Fruit fly (Drosophila melanogaster): ENCODE results near the gene Ugt304A1.
A peak's percentile ranks its signal among the peaks of the same experiment; 100 is the strongest.

Ugt304A1 gene

dm6 chr3R:11221437-11222230 lies 46.4 kb upstream of the Ugt304A1 start, which contains the start of the genes CG6693 and RpL3 (continued):
- no peak for TF ChIP-seq h (optimal IDR thresholded peaks at IDR 0.05)
- peak; percentile 88 for TF ChIP-seq dm (GFP tag; optimal IDR thresholded peaks at IDR 0.05)
- peak; percentile 78; the same call in 2 of the 3 replicates for TF ChIP-seq so (GFP tag; IDR thresholded peaks at IDR 0.05)
- no peak; the same call in 1 of the 2 replicates for TF ChIP-seq lmd (GFP tag; IDR thresholded peaks at IDR 0.05)
- TF ChIP-seq ac (GFP tag; optimal IDR thresholded peaks at IDR 0.05), result peak; percentile 66
- TF ChIP-seq lola (GFP tag; optimal IDR thresholded peaks at IDR 0.05), result no peak
- TF ChIP-seq CG14441 (GFP tag; IDR thresholded peaks at IDR 0.05), result no peak
- TF ChIP-seq chinmo (GFP tag; IDR thresholded peaks at IDR 0.05; ENCODE audit: partially characterized antibody), result peak; percentile 82; the same call in 2 of the 4 replicates
- TF ChIP-seq wor (GFP tag; IDR thresholded peaks at IDR 0.05), result no peak
- peak; percentile 83 for TF ChIP-seq ash1 (GFP tag; optimal IDR thresholded peaks at IDR 0.05)
- TF ChIP-seq grn (GFP tag; optimal IDR thresholded peaks at IDR 0.05), result peak; percentile 65
- TF ChIP-seq usp (GFP tag; optimal IDR thresholded peaks at IDR 0.05), result no peak
- TF ChIP-seq CG4328 (GFP tag; optimal IDR thresholded peaks at IDR 0.05), result peak; percentile 84
- peak; percentile 70 for TF ChIP-seq CG2202 (tag; optimal IDR thresholded peaks at IDR 0.05)
- peak; percentile 83 for TF ChIP-seq CG12299 (tag; optimal IDR thresholded peaks at IDR 0.05)
- peak; percentile 80 for TF ChIP-seq CG16779 (GFP tag; IDR thresholded peaks at IDR 0.05)
- peak; percentile 89 for TF ChIP-seq odd (GFP tag; optimal IDR thresholded peaks at IDR 0.05)
- no peak for TF ChIP-seq jigr1 (GFP tag; IDR thresholded peaks at IDR 0.05)
- peak; percentile 58 for TF ChIP-seq CG16863 (GFP tag; optimal IDR thresholded peaks at IDR 0.05)
- TF ChIP-seq CG7271 (tag; optimal IDR thresholded peaks at IDR 0.05), result peak; percentile 82
- TF ChIP-seq CG9797 (GFP tag; optimal IDR thresholded peaks at IDR 0.05), result peak; percentile 100
- TF ChIP-seq CG43689 (GFP tag; IDR thresholded peaks at IDR 0.05), result no peak
- peak; percentile 64 for TF ChIP-seq CG15479 (GFP tag; optimal IDR thresholded peaks at IDR 0.05)
- TF ChIP-seq CG4282 (GFP tag; optimal IDR thresholded peaks at IDR 0.05), result peak; percentile 5
- TF ChIP-seq ATbp (GFP tag; optimal IDR thresholded peaks at IDR 0.05), result peak; percentile 71
- TF ChIP-seq CG10565 (GFP tag; optimal IDR thresholded peaks at IDR 0.05), result no peak
- TF ChIP-seq cwo (GFP tag; optimal IDR thresholded peaks at IDR 0.05), result peak; percentile 61
- TF ChIP-seq lilli (GFP tag; optimal IDR thresholded peaks at IDR 0.05), result peak; percentile 90
- peak; percentile 99 for TF ChIP-seq pzg (GFP tag; optimal IDR thresholded peaks at IDR 0.05)
- peak; percentile 37 for TF ChIP-seq fu2 (GFP tag; optimal IDR thresholded peaks at IDR 0.05)
- TF ChIP-seq bigmax (GFP tag; optimal IDR thresholded peaks at IDR 0.05), result peak; percentile 99
- no peak for TF ChIP-seq pan (optimal IDR thresholded peaks at IDR 0.05)
- peak in 1 of 2 experiments; percentile 73 for TF ChIP-seq pan (GFP tag; optimal IDR thresholded peaks at IDR 0.05 in 1 of 2, IDR thresholded peaks at IDR 0.05 in 1 of 2)
- peak; percentile 91 for TF ChIP-seq CG13296 (GFP tag; optimal IDR thresholded peaks at IDR 0.05)
- TF ChIP-seq CkIIα-i1 (GFP tag; IDR thresholded peaks at IDR 0.05), result peak; percentile 39; the same call in 1 of the 2 replicates
- peak; percentile 27; the same call in 1 of the 2 replicates for TF ChIP-seq CG10366 (GFP tag; IDR thresholded peaks at IDR 0.05)
- peak; percentile 68 for TF ChIP-seq dmrt99B (tag; optimal IDR thresholded peaks at IDR 0.05)
- TF ChIP-seq yki (optimal IDR thresholded peaks at IDR 0.05), result no peak
- peak; percentile 57 for TF ChIP-seq CG12236 (GFP tag; optimal IDR thresholded peaks at IDR 0.05)
- TF ChIP-seq Xbp1 (GFP tag; optimal IDR thresholded peaks at IDR 0.05), result peak; percentile 52
- TF ChIP-seq H2.0 (GFP tag; IDR thresholded peaks at IDR 0.05), result peak; percentile 47
- TF ChIP-seq psq (GFP tag; optimal IDR thresholded peaks at IDR 0.05), result no peak
- peak; percentile 60 for TF ChIP-seq zen (tag; optimal IDR thresholded peaks at IDR 0.05)
- TF ChIP-seq sr (GFP tag; IDR thresholded peaks at IDR 0.05), result peak; percentile 67; the same call in 2 of the 3 replicates
- TF ChIP-seq Rfx (GFP tag; IDR thresholded peaks at IDR 0.05), result peak; percentile 82
- TF ChIP-seq gsb (GFP tag; IDR thresholded peaks at IDR 0.05), result peak; percentile 47; the same call in 1 of the 2 replicates
- TF ChIP-seq lov (optimal IDR thresholded peaks at IDR 0.05), result no peak
- TF ChIP-seq lov (GFP tag; IDR thresholded peaks at IDR 0.05), result peak; percentile 91
- peak; percentile 72 for TF ChIP-seq CG13624 (GFP tag; optimal IDR thresholded peaks at IDR 0.05)
- peak; percentile 91 for TF ChIP-seq CG14710 (tag; optimal IDR thresholded peaks at IDR 0.05)
